Fruit fly (Drosophila melanogaster) whole organism, pupa: ENCODE results near the gene TwdlG.

Experiments
- CG10348 ChIP-seq: fragments of 200-800 bp; sonication (Bioruptor generic); IDR thresholded peaks from 2 replicates; pipeline ENCODE4 v1.3.6; 2022; ENCODE audit warnings: missing biosample characterization, missing genetic modification characterization
- CG12605 ChIP-seq: fragments of 200-800 bp; sonication (Bioruptor generic); IDR thresholded peaks from 2 replicates; pipeline ENCODE4 v1.3.6; 2022; ENCODE audit warnings: missing biosample characterization, missing genetic modification characterization
- CG13204 ChIP-seq: fragments of 200-800 bp; sonication (Bioruptor generic); optimal IDR thresholded peaks from 2 replicates; lab custom pipeline; 2018; ENCODE audit warnings: missing biosample characterization, mild to moderate bottlenecking, missing genetic modification characterization, moderate library complexity
- CG14655 ChIP-seq: fragments of 200-800 bp; sonication (Bioruptor generic); optimal IDR thresholded peaks from 3 replicates; lab custom pipeline; 2017; ENCODE audit warnings: mild to moderate bottlenecking, missing biosample characterization, missing genetic modification reagents, missing genetic modification characterization
- CG15710 ChIP-seq: fragments of 200-800 bp; sonication (Bioruptor generic); optimal IDR thresholded peaks from 2 replicates; lab custom pipeline; 2018; ENCODE audit warnings: missing biosample characterization, mild to moderate bottlenecking, missing genetic modification characterization, moderate library complexity
- CG17806 ChIP-seq: fragments of 200-800 bp; sonication (Bioruptor generic); optimal IDR thresholded peaks from 2 replicates; lab custom pipeline; 2018; ENCODE audit warnings: missing biosample characterization, mild to moderate bottlenecking, missing genetic modification characterization, moderate library complexity
- CG32121 ChIP-seq: fragments of 200-800 bp; sonication (Bioruptor generic); IDR thresholded peaks from 2 replicates; pipeline ENCODE4 v1.3.6; 2022; ENCODE audit warnings: missing biosample characterization, missing genetic modification characterization
- CG34367 ChIP-seq: fragments of 200-800 bp; sonication (Bioruptor generic); optimal IDR thresholded peaks from 2 replicates; lab custom pipeline; 2018; ENCODE audit warnings: missing biosample characterization, mild to moderate bottlenecking, missing genetic modification characterization
- CG4496 ChIP-seq: fragments of 200-800 bp; sonication (Bioruptor generic); IDR thresholded peaks from 3 replicates; pipeline ENCODE4 v1.3.6; 2022; ENCODE audit warnings: missing biosample characterization, missing genetic modification characterization
- CG8159 ChIP-seq: fragments of 200-800 bp; sonication (Bioruptor generic); optimal IDR thresholded peaks from 3 replicates; lab custom pipeline; 2018; ENCODE audit warnings: missing biosample characterization, mild to moderate bottlenecking, missing genetic modification characterization, moderate library complexity
- CG8301 ChIP-seq: fragments of 200-800 bp; sonication (Bioruptor generic); optimal IDR thresholded peaks from 2 replicates; lab custom pipeline; 2018; ENCODE audit warnings: missing biosample characterization, mild to moderate bottlenecking, missing genetic modification characterization
- CG9948 ChIP-seq: fragments of 200-800 bp; sonication (Bioruptor generic); optimal IDR thresholded peaks from 2 replicates; lab custom pipeline; 2018; ENCODE audit warnings: missing biosample characterization, mild to moderate bottlenecking, missing genetic modification characterization, moderate library complexity
- D1 ChIP-seq: fragments of 200-800 bp; sonication (Bioruptor generic); optimal IDR thresholded peaks from 2 replicates; lab custom pipeline; 2018; ENCODE audit warnings: missing biosample characterization, mild to moderate bottlenecking, missing genetic modification characterization, moderate library complexity
- EcR ChIP-seq: fragments of 200-800 bp; sonication (Bioruptor generic); optimal IDR thresholded peaks from 3 replicates; lab custom pipeline; 2019; ENCODE audit warnings: missing biosample characterization, missing genetic modification characterization, mild to moderate bottlenecking, moderate library complexity, missing genetic modification reagents
- Ets98B ChIP-seq: fragments of 200-800 bp; sonication (Bioruptor generic); IDR thresholded peaks from 2 replicates; pipeline ENCODE4 v1.3.6; 2022; ENCODE audit warnings: missing biosample characterization, missing genetic modification characterization
- Pif1A ChIP-seq: fragments of 200-800 bp; sonication (Bioruptor generic); optimal IDR thresholded peaks from 3 replicates; lab custom pipeline; 2016; ENCODE audit warnings: missing biosample characterization, missing genetic modification characterization
- Pif1B ChIP-seq: fragments of 200-800 bp; sonication (Bioruptor generic); optimal IDR thresholded peaks from 3 replicates; lab custom pipeline; 2016; ENCODE audit warnings: missing biosample characterization, missing genetic modification characterization
- Snoo ChIP-seq: fragments of 200-800 bp; sonication (Bioruptor generic); optimal IDR thresholded peaks from 3 replicates; lab custom pipeline; 2017; ENCODE audit warnings: missing biosample characterization, mild to moderate bottlenecking, missing genetic modification characterization, inconsistent platforms
- fd96Ca ChIP-seq: fragments of 200-800 bp; sonication (Bioruptor generic); IDR thresholded peaks from 3 replicates; pipeline ENCODE4 v1.3.6; 2022; ENCODE audit warnings: missing biosample characterization, missing genetic modification characterization
- gl ChIP-seq: fragments of 200-800 bp; sonication (Bioruptor generic); optimal IDR thresholded peaks from 2 replicates; lab custom pipeline; 2018; ENCODE audit warnings: missing biosample characterization, mild to moderate bottlenecking, missing genetic modification characterization
- rn ChIP-seq: fragments of 200-800 bp; sonication (Bioruptor generic); IDR thresholded peaks from 2 replicates; pipeline ENCODE4 v1.3.6; 2022; ENCODE audit warnings: missing biosample characterization, missing genetic modification characterization

The TwdlG gene

DNA sequence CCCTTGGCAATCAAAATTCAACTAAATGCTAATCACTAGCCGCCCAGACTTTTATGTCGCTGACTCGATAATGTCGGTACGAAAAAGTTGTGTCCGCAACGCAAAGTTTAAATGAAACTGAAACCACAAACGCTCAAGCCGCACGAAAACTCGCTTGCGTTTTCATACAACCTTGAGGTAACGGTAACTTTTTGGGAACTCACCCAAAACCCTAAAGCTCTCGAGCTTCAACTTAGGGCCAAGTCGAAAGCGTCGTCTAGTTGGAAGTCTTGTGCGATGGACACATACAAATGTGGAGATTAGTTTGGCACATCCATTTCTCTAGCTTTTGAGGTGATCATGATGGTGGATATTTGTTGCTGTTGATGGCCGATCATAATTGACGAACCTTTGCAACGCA lies 1.2 kb downstream of the TwdlG start:
- no peak for TF ChIP-seq CG13204 (GFP tag; lab: Kevin White, UChicago)
- no peak for TF ChIP-seq CG12605 (GFP tag; lab: Robert Waterston, UW)
- no peak for TF ChIP-seq CG4496 (GFP tag; lab: Robert Waterston, UW)
- TF ChIP-seq CG34367 = no peak
- no peak for TF ChIP-seq gl (tag; lab: Kevin White, UChicago)
- TF ChIP-seq CG8159 (tag; lab: Kevin White, UChicago) = no peak
- TF ChIP-seq Pif1A (GFP tag; lab: Kevin White, UChicago) = no peak
- no peak for TF ChIP-seq CG32121
- TF ChIP-seq CG9948 = no peak
- no peak for TF ChIP-seq CG17806
- no peak for TF ChIP-seq Snoo (tag; lab: Kevin White, UChicago)
- no peak for TF ChIP-seq fd96Ca (GFP tag; lab: Robert Waterston, UW)
- no peak for TF ChIP-seq CG14655 (GFP tag; lab: Kevin White, UChicago)
- TF ChIP-seq CG8301 (tag; lab: Kevin White, UChicago) = no peak

DNA sequence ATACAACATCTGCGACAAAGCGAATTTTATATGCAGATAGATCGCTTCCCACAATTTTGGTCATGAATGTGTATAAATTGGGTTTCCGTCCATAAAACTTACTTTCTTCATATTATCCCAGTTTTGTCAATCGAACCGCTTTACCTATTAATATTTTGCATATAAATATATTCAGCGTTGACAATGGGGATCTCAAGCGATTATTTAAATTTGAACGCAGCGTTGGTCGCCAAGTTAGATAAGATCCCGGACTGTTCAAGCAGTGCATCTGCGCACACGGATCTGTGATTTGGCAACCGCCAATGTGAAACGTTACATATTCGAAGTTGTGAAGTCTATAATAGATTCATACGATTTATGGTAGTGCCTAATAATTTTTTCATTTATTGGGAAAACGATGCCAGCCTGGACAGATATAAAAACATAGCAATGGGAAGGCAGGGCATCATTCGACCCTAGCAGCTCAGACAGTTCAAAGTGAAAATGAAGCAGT lies 4.5 kb downstream of the TwdlG start, which contains the start of gene TwdlF:
TwdlF (plus strand) TSS at position 443 of the 493 bp plus-strand sequence.
- TF ChIP-seq D1 (tag; lab: Kevin White, UChicago) (no peak), CG17806 (no peak), CG9948 (no peak), CG8301 (tag; lab: Kevin White, UChicago) (no peak), Snoo (tag; lab: Kevin White, UChicago) (no peak), fd96Ca (GFP tag; lab: Robert Waterston, UW) (no peak), EcR (GFP tag; lab: Kevin White, UChicago) (no peak), CG12605 (GFP tag; lab: Robert Waterston, UW) (no peak), CG32121 (no peak), CG10348 (GFP tag; lab: Robert Waterston, UW) (no peak), CG13204 (GFP tag; lab: Kevin White, UChicago) (no peak), gl (tag; lab: Kevin White, UChicago) (no peak), Pif1A (GFP tag; lab: Kevin White, UChicago) (no peak), CG34367 (no peak), CG4496 (GFP tag; lab: Robert Waterston, UW) (no peak), CG8159 (tag; lab: Kevin White, UChicago) (no peak), Ets98B (GFP tag; lab: Robert Waterston, UW) (no peak), rn (no peak), CG14655 (GFP tag; lab: Kevin White, UChicago) (no peak), Pif1B (GFP tag; lab: Kevin White, UChicago) (no peak)

DNA sequence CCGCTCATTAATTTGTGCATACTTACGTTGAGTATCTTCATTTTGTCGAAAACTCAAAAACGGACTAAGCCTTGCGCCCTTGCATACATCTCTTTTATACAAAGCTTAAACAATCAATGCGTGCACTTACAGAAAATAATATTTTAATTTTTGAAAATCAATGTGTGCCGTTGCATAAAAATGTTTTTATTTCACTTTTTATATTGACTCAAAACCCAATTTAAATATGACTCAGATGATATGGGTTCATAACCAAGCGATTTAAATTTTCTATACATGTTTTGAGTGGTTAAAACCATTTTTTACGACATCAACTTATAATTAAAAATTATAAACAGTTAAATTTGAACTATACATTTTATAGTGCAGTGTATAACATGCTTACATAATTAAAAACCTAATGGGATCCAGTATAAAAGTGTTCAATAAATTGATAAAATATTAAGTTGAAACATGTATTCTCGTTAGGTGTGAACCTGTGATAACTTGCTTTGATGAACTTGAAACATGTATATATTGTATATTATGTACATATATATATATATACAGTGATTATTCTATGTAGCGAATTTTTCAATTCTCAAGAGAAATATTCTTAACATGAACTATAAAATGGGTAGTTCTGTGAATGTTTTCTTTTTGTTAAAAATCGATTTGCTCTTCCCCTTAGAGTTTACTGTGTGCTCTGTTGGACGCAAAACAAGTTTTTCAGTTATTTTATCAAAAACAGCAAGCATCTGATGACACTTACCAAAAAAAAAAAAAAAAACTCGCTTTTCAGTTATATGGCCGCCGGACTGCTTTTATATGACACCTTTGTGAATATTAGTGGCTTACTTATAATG lies 7.8 kb downstream of the TwdlG start, which contains the start of gene CG34305:
CG34305 (minus strand) TSS at position 51 of the 845 bp plus-strand sequence.
- TF ChIP-seq EcR (GFP tag; lab: Kevin White, UChicago) (no peak), rn (no peak), Ets98B (GFP tag; lab: Robert Waterston, UW) (no peak), CG17806 (no peak), CG8159 (tag; lab: Kevin White, UChicago) (peak; percentile 49), CG12605 (GFP tag; lab: Robert Waterston, UW) (no peak), CG9948 (no peak), CG4496 (GFP tag; lab: Robert Waterston, UW) (no peak), CG10348 (GFP tag; lab: Robert Waterston, UW) (no peak), CG32121 (no peak), Pif1A (GFP tag; lab: Kevin White, UChicago) (peak; percentile 7), fd96Ca (GFP tag; lab: Robert Waterston, UW) (no peak), CG15710 (tag; lab: Kevin White, UChicago) (no peak), Pif1B (GFP tag; lab: Kevin White, UChicago) (no peak), D1 (tag; lab: Kevin White, UChicago) (no peak)

DNA sequence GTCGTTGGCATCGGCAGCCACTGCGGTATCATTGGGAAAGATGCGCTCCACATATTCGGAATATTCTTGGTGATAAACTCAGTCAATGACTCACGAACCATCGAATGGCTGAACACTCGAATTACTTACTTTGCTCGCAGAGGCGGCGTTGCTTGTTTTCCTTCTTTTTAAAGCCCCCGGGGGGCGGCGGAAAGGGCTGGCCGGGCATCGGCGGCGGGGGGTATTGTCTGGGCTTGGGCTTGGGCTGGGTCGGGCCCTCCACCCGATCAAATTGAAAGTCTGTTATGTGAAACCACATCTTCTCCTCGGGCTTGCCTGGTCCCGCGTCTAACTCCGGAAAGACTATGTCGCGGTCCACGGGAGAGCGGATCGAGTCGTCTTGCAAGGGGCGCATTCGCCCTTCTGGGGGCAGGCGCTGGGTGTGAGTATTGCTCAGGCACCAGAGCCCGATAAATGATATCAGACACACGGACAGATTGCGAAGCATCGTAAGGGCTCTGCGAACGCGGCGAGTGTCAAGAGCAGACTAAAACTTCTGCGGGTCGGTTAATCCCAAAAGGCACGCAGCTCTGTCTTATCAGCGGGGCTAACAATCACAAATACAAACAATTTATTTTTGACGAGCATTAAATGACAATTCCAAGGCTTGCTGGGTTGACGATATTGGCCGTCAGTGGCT lies 8.8 kb downstream of the TwdlG start, which contains the start of gene CG14642:
CG14642 (minus strand) TSS at position 509 of the 679 bp plus-strand sequence.
- TF ChIP-seq EcR (GFP tag; lab: Kevin White, UChicago) (no peak), fd96Ca (GFP tag; lab: Robert Waterston, UW) (no peak), CG8301 (tag; lab: Kevin White, UChicago) (no peak), CG12605 (GFP tag; lab: Robert Waterston, UW) (no peak), CG4496 (GFP tag; lab: Robert Waterston, UW) (no peak), CG15710 (tag; lab: Kevin White, UChicago) (no peak), CG8159 (tag; lab: Kevin White, UChicago) (no peak), Pif1B (GFP tag; lab: Kevin White, UChicago) (no peak), CG32121 (no peak), CG10348 (GFP tag; lab: Robert Waterston, UW) (no peak), CG9948 (no peak), CG34367 (no peak), rn (no peak), CG17806 (no peak), Snoo (tag; lab: Kevin White, UChicago) (no peak)

DNA sequence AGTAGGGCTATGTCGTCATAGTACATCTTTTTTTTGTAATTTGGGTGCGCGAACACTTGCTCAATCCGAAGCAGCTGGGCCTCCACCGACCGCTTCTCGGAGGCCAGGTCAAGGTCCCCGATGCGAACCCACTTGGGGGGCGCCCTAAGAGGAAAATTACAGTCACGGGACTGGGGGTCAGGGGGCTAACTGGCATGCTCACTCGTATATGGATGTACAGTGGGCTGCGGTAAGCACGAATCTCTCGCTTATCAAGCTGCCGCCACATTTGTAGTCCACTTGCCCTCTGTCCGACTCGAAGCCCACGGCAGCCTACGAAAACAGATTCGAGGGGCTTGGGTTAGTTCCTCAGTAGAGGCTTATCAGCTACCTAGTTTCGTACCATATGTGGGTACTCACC lies 9.4 kb downstream of the TwdlG start:
- TF ChIP-seq Pif1A (GFP tag; lab: Kevin White, UChicago) (no peak), Ets98B (GFP tag; lab: Robert Waterston, UW) (no peak), fd96Ca (GFP tag; lab: Robert Waterston, UW) (no peak), CG8159 (tag; lab: Kevin White, UChicago) (no peak), CG17806 (no peak), CG9948 (no peak), D1 (tag; lab: Kevin White, UChicago) (no peak), CG34367 (no peak), CG13204 (GFP tag; lab: Kevin White, UChicago) (no peak), CG12605 (GFP tag; lab: Robert Waterston, UW) (no peak), CG10348 (GFP tag; lab: Robert Waterston, UW) (no peak), gl (tag; lab: Kevin White, UChicago) (no peak), Pif1B (GFP tag; lab: Kevin White, UChicago) (no peak), CG32121 (no peak), rn (no peak), EcR (GFP tag; lab: Kevin White, UChicago) (no peak), CG4496 (GFP tag; lab: Robert Waterston, UW) (no peak), Snoo (tag; lab: Kevin White, UChicago) (no peak), CG14655 (GFP tag; lab: Kevin White, UChicago) (no peak), CG8301 (tag; lab: Kevin White, UChicago) (no peak)
- TF ChIP-seq, all 21 proteins: peak for 0
